Fruit fly (Drosophila melanogaster): ENCODE data around the gene Vps53.

- TF ChIP-seq psq (GFP tag; optimal IDR thresholded peaks at IDR 0.05) (no peak), OdsH (GFP tag; optimal IDR thresholded peaks at IDR 0.05) (no peak), h (GFP tag; optimal IDR thresholded peaks at IDR 0.05) (no peak), HLH106 (tag; optimal IDR thresholded peaks at IDR 0.05) (no peak), Myc (optimal IDR thresholded peaks at IDR 0.05) (no peak), Hr78 (GFP tag; optimal IDR thresholded peaks at IDR 0.05) (no peak), Hr83 (GFP tag; optimal IDR thresholded peaks at IDR 0.05; ENCODE audit: poor library complexity, severe bottlenecking) (no peak), Abd-B (GFP tag; optimal IDR thresholded peaks at IDR 0.05) (no peak), Rel (GFP tag; optimal IDR thresholded peaks at IDR 0.05) (no peak), Rel (tag; optimal IDR thresholded peaks at IDR 0.05) (no peak), jim (GFP tag; optimal IDR thresholded peaks at IDR 0.05) (no peak), dsf (GFP tag; optimal IDR thresholded peaks at IDR 0.05; ENCODE audit: borderline replicate concordance) (no peak), dl (GFP tag; optimal IDR thresholded peaks at IDR 0.05; ENCODE audit: insufficient read depth in 1 of 2, partially characterized antibody in 2 of 2) (no peak), Dfd (GFP tag; optimal IDR thresholded peaks at IDR 0.05) (no peak), usp (GFP tag; optimal IDR thresholded peaks at IDR 0.05) (no peak)
Measured at dm6 chr2L:4372802-4373570, 12.9 kb downstream of the Vps53 start.
